Fruit fly (Drosophila melanogaster): ENCODE results near the gene CCT1.

Gene CCT1

DNA sequence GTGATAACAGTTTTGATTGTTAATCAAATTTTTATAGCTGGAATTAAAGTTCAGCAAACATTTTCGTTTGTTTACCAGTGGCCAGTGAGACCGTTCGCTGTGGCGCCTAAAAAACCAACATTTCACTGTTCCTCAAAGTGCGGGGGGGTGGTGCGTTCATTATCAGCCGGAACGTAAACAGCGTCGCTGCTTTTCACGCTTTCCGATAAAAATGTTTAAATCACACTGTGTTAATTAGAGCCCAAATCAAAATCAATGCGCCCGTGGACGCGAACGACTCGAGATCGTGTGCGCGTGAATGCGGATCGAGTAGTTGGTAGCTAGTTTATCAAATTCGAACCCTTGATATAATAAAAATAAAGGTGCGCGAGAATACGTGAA, 43.4 kb downstream of the CCT1 start, which contains the start of gene CG34376 (continued):
- TF ChIP-seq CG13287 (GFP tag; IDR thresholded peaks at IDR 0.05; ENCODE audit: partially characterized antibody) (peak; percentile 26; the same call in 1 of the 2 replicates), Dbx (GFP tag; IDR thresholded peaks at IDR 0.05) (peak; percentile 49; the same call in 1 of the 3 replicates), danr (GFP tag; IDR thresholded peaks at IDR 0.05) (no peak), BEAF-32 (GFP tag; optimal IDR thresholded peaks at IDR 0.05) (peak; percentile 56), CG17802 (tag; optimal IDR thresholded peaks at IDR 0.05) (no peak), dysf (GFP tag; IDR thresholded peaks at IDR 0.05) (peak; percentile 4; the same call in 1 of the 3 replicates), ab (GFP tag; optimal IDR thresholded peaks at IDR 0.05) (no peak), Hmx (GFP tag; optimal IDR thresholded peaks at IDR 0.05) (no peak), CG1602 (GFP tag; optimal IDR thresholded peaks at IDR 0.05) (no peak), bsh (GFP tag; optimal IDR thresholded peaks at IDR 0.05) (peak in 1 of 2 experiments; percentile 8), Bgb (GFP tag; IDR thresholded peaks at IDR 0.05; ENCODE audit: partially characterized antibody) (peak; percentile 36; the same call in 1 of the 2 replicates), grn (GFP tag; optimal IDR thresholded peaks at IDR 0.05) (peak; percentile 77), slbo (GFP tag; IDR thresholded peaks at IDR 0.05) (peak; percentile 66), ato (GFP tag; IDR thresholded peaks at IDR 0.05; ENCODE audit: partially characterized antibody) (peak; percentile 44; the same call in 1 of the 2 replicates), Mes4 (GFP tag; optimal IDR thresholded peaks at IDR 0.05) (no peak), CG17328 (GFP tag; IDR thresholded peaks at IDR 0.05) (peak; percentile 47; the same call in 1 of the 2 replicates), CoRest (tag; optimal IDR thresholded peaks at IDR 0.05) (peak; percentile 62), tap (tag; optimal IDR thresholded peaks at IDR 0.05) (no peak), repo (GFP tag; optimal IDR thresholded peaks at IDR 0.05) (no peak), hkb (optimal IDR thresholded peaks at IDR 0.05) (no peak), hkb (GFP tag; IDR thresholded peaks at IDR 0.05) (peak; percentile 45), abd-A (tag; optimal IDR thresholded peaks at IDR 0.05) (peak; percentile 88), jigr1 (GFP tag; IDR thresholded peaks at IDR 0.05) (no peak), dm (GFP tag; optimal IDR thresholded peaks at IDR 0.05) (no peak), sqz (GFP tag; optimal IDR thresholded peaks at IDR 0.05) (peak; percentile 42), CG17186 (GFP tag; optimal IDR thresholded peaks at IDR 0.05) (peak; percentile 62), C15 (GFP tag; IDR thresholded peaks at IDR 0.05) (no peak), CG9817 (tag; optimal IDR thresholded peaks at IDR 0.05) (peak; percentile 11), chn (GFP tag; optimal IDR thresholded peaks at IDR 0.05) (no peak), CG14860 (GFP tag; IDR thresholded peaks at IDR 0.05; ENCODE audit: partially characterized antibody) (no peak), stc (GFP tag; IDR thresholded peaks at IDR 0.05) (peak; percentile 23; the same call in 1 of the 2 replicates), croc (GFP tag; conservative IDR thresholded peaks at IDR 0.05) (0 out of 3 replicates have a peak, but pooled peaks have one; percentile 15), pho (GFP tag; optimal IDR thresholded peaks at IDR 0.05) (no peak), peb (GFP tag; IDR thresholded peaks at IDR 0.05) (no peak), CG31224 (GFP tag; IDR thresholded peaks at IDR 0.05) (peak; percentile 5; the same call in 1 of the 2 replicates), CG16863 (GFP tag; optimal IDR thresholded peaks at IDR 0.05) (no peak), CG11093 (GFP tag; IDR thresholded peaks at IDR 0.05) (no peak), ash1 (GFP tag; optimal IDR thresholded peaks at IDR 0.05) (peak; percentile 72), E2f2 (GFP tag; IDR thresholded peaks at IDR 0.05) (no peak), Sox102F (GFP tag; optimal IDR thresholded peaks at IDR 0.05) (peak; percentile 35), Sry-δ (GFP tag; optimal IDR thresholded peaks at IDR 0.05) (peak; percentile 30), pita (GFP tag; optimal IDR thresholded peaks at IDR 0.05) (no peak), CTCF (GFP tag; optimal IDR thresholded peaks at IDR 0.05) (peak; percentile 29), CG1233 (GFP tag; optimal IDR thresholded peaks at IDR 0.05) (peak; percentile 10), bigmax (GFP tag; optimal IDR thresholded peaks at IDR 0.05) (no peak), CG3847 (GFP tag; IDR thresholded peaks at IDR 0.05) (peak; percentile 38), CG18599 (GFP tag; optimal IDR thresholded peaks at IDR 0.05) (peak; percentile 49), Med (GFP tag) (peak; percentile 90), Oaz (GFP tag; IDR thresholded peaks at IDR 0.05) (no peak), Aef1 (GFP tag; IDR thresholded peaks at IDR 0.05) (peak; percentile 33), Bteb2 (GFP tag; optimal IDR thresholded peaks at IDR 0.05) (no peak), Hmr (GFP tag; optimal IDR thresholded peaks at IDR 0.05) (peak; percentile 44)
